Worm (Caenorhabditis elegans): Measurements from ENCODE around the gene rpb-6.
A peak's percentile ranks its signal among the peaks of the same experiment; 100 is the strongest.

rpb-6 gene

ce11 chrII:10602184-10602583 lies 23.0 kb downstream of the rpb-6 start, which contains the start of gene srv-2 (continued):
- no peak for TF ChIP-seq nhr-232 (tag; optimal IDR thresholded peaks at IDR 0.05)
- TF ChIP-seq pros-1 (tag; optimal IDR thresholded peaks at IDR 0.05): no peak

- TF ChIP-seq elt-2 (tag; optimal IDR thresholded peaks at IDR 0.05) (no peak), dmd-4 (tag; optimal IDR thresholded peaks at IDR 0.05; ENCODE audit: borderline replicate concordance) (no peak), nfya-1 (tag; optimal IDR thresholded peaks at IDR 0.05) (peak; percentile 63)
Measured at ce11 chrII:10603560-10603959, 24.4 kb downstream of the rpb-6 start.

ce11 chrII:10605512-10605911 lies 26.3 kb downstream of the rpb-6 start, which contains the start of gene taf-13:
Gene taf-13, minus strand, starts transcription at chrII:10605612.
- no peak for TF ChIP-seq lin-11 (tag; optimal IDR thresholded peaks at IDR 0.05)
- TF ChIP-seq K02D7.2 (tag; optimal IDR thresholded peaks at IDR 0.05): no peak
- no peak for TF ChIP-seq unc-42 (tag; optimal IDR thresholded peaks at IDR 0.05)
- TF ChIP-seq pax-1 (tag; optimal IDR thresholded peaks at IDR 0.05): no peak
- TF ChIP-seq tbx-2 (tag; optimal IDR thresholded peaks at IDR 0.05): no peak
- TF ChIP-seq hlh-30 (tag; optimal IDR thresholded peaks at IDR 0.05; ENCODE audit: insufficient read depth): no peak
- no peak for TF ChIP-seq npax-4 (tag; optimal IDR thresholded peaks at IDR 0.05)
- no peak for TF ChIP-seq fkh-10 (GFP tag; optimal IDR thresholded peaks at IDR 0.05)
- TF ChIP-seq C08G9.2 (tag; optimal IDR thresholded peaks at IDR 0.05): no peak
- no peak for TF ChIP-seq pat-9 (tag; optimal IDR thresholded peaks at IDR 0.05)
- no peak for TF ChIP-seq fkh-6 (tag; optimal IDR thresholded peaks at IDR 0.05)
- no peak for TF ChIP-seq ttx-3 (tag; optimal IDR thresholded peaks at IDR 0.05)

ce11 chrII:10607238-10607961 lies 28.2 kb downstream of the rpb-6 start, which contains the start of gene ccm-3:
Gene ccm-3, minus strand, starts transcription at chrII:10607275.
- no peak for TF ChIP-seq fkh-6 (tag; optimal IDR thresholded peaks at IDR 0.05)
- TF ChIP-seq nfya-1 (tag; optimal IDR thresholded peaks at IDR 0.05): peak; percentile 21

ce11 chrII:10608821-10609220 lies 29.6 kb downstream of the rpb-6 start:
- no peak for TF ChIP-seq Y22D7AL.16 (tag; optimal IDR thresholded peaks at IDR 0.05)

ce11 chrII:10612743-10613142 lies 33.6 kb downstream of the rpb-6 start, which contains the start of gene C14A4.12:
Gene C14A4.12, plus strand, starts transcription at chrII:10613043.
- TF ChIP-seq pqm-1 (tag; optimal IDR thresholded peaks at IDR 0.05) (no peak), elt-4 (tag; optimal IDR thresholded peaks at IDR 0.05) (no peak), unc-42 (tag; optimal IDR thresholded peaks at IDR 0.05) (no peak), npax-4 (tag; optimal IDR thresholded peaks at IDR 0.05) (no peak), hlh-30 (tag; optimal IDR thresholded peaks at IDR 0.05; ENCODE audit: insufficient read depth) (no peak), rnt-1 (tag; optimal IDR thresholded peaks at IDR 0.05) (no peak), dve-1 (tag; optimal IDR thresholded peaks at IDR 0.05) (no peak), K09A11.1 (tag; optimal IDR thresholded peaks at IDR 0.05; ENCODE audit: insufficient read depth) (no peak), ceh-45 (GFP tag; IDR thresholded peaks at IDR 0.05) (no peak)

ce11 chrII:10618157-10618556 lies 39.0 kb downstream of the rpb-6 start, which contains the start of gene C14A4.13:
Gene C14A4.13, plus strand, starts transcription at chrII:10618457.
- TF ChIP-seq pat-9 (tag; optimal IDR thresholded peaks at IDR 0.05): no peak

- TF ChIP-seq hlh-13 (GFP tag; optimal IDR thresholded peaks at IDR 0.05): no peak
- TF ChIP-seq ceh-6 (GFP tag; optimal IDR thresholded peaks at IDR 0.05): no peak
- no peak for TF ChIP-seq ztf-16 (tag; optimal IDR thresholded peaks at IDR 0.05)
- no peak for TF ChIP-seq K02D7.2 (tag; optimal IDR thresholded peaks at IDR 0.05)
- TF ChIP-seq elt-2 (tag; optimal IDR thresholded peaks at IDR 0.05): no peak
- no peak for TF ChIP-seq sox-2 (GFP tag; IDR thresholded peaks at IDR 0.05)
- no peak for TF ChIP-seq C08G9.2 (tag; optimal IDR thresholded peaks at IDR 0.05)
- no peak for TF ChIP-seq nhr-232 (tag; optimal IDR thresholded peaks at IDR 0.05)
- no peak for TF ChIP-seq syd-9 (tag; optimal IDR thresholded peaks at IDR 0.05)
- no peak for TF ChIP-seq odd-2 (tag; optimal IDR thresholded peaks at IDR 0.05)
- TF ChIP-seq pha-4 (tag; optimal IDR thresholded peaks at IDR 0.05): no peak
- no peak for TF ChIP-seq eyg-1 (tag; optimal IDR thresholded peaks at IDR 0.05)
- TF ChIP-seq ceh-22 (tag; optimal IDR thresholded peaks at IDR 0.05): no peak
- no peak for TF ChIP-seq Y22D7AL.16 (tag; optimal IDR thresholded peaks at IDR 0.05)
Measured at ce11 chrII:10621965-10622364, 42.8 kb downstream of the rpb-6 start, which contains the start of gene cutl-9. Gene cutl-9, plus strand, starts transcription at chrII:10622265.
